Worm (Caenorhabditis elegans) whole organism, late embryonic: ENCODE data around the gene srh-211.

Experiments
- F13H6.1 ChIP-seq: sonication (generic microtip); optimal IDR thresholded peaks from 2 replicates; lab custom pipeline; 2016; ENCODE audit warnings: missing genetic modification characterization, missing compliant biosample characterization
- K02D7.2 ChIP-seq: sonication (generic microtip); optimal IDR thresholded peaks from 2 replicates; lab custom pipeline; 2017; ENCODE audit warnings: mild to moderate bottlenecking, missing genetic modification characterization, missing compliant biosample characterization
- Y22D7AL.16 ChIP-seq: sonication (generic microtip); optimal IDR thresholded peaks from 2 replicates; lab custom pipeline; 2016; ENCODE audit warnings: missing genetic modification characterization, missing compliant biosample characterization
- ceh-14 ChIP-seq: sonication (generic microtip); optimal IDR thresholded peaks from 2 replicates; lab custom pipeline; 2016; ENCODE audit warnings: missing genotype, missing genetic modification characterization, missing compliant biosample characterization
- ceh-22 ChIP-seq: sonication (generic microtip); optimal IDR thresholded peaks from 2 replicates; lab custom pipeline; 2017; ENCODE audit warnings: missing biosample characterization, missing genetic modification characterization
- ceh-24 ChIP-seq: sonication (generic microtip); optimal IDR thresholded peaks from 2 replicates; lab custom pipeline; 2016; ENCODE audit warnings: mild to moderate bottlenecking, missing genetic modification characterization, missing compliant biosample characterization
- ceh-45 ChIP-seq: fragments of 200-800 bp; sonication (Bioruptor generic); IDR thresholded peaks from 2 replicates; pipeline ENCODE4 v1.3.6; 2022; ENCODE audit warnings: missing genetic modification reagents, missing genetic modification characterization, missing compliant biosample characterization
- ceh-48 ChIP-seq: sonication (generic microtip); optimal IDR thresholded peaks from 2 replicates; lab custom pipeline; 2016; ENCODE audit warnings: missing genetic modification characterization, inconsistent platforms, missing compliant biosample characterization
- ceh-6 ChIP-seq: fragments of 200-800 bp; sonication (Bioruptor generic); optimal IDR thresholded peaks from 2 replicates; lab custom pipeline; 2018; ENCODE audit warnings: mild to moderate bottlenecking, missing genetic modification characterization, missing compliant biosample characterization
- ceh-9 ChIP-seq: sonication (generic microtip); optimal IDR thresholded peaks from 2 replicates; lab custom pipeline; 2016; ENCODE audit warnings: mild to moderate bottlenecking, missing genetic modification characterization, inconsistent platforms, missing compliant biosample characterization
- che-1 ChIP-seq: sonication (generic microtip); optimal IDR thresholded peaks from 2 replicates; lab custom pipeline; 2016; ENCODE audit warnings: mild to moderate bottlenecking, missing genetic modification characterization, missing compliant biosample characterization
- dve-1 ChIP-seq: sonication (generic microtip); optimal IDR thresholded peaks from 2 replicates; lab custom pipeline; 2017; ENCODE audit warnings: antibody characterized with exemption, mild to moderate bottlenecking, missing genetic modification characterization, missing compliant biosample characterization
- elt-4 ChIP-seq: sonication (generic microtip); optimal IDR thresholded peaks from 2 replicates; lab custom pipeline; 2016; ENCODE audit warnings: missing genetic modification characterization, missing compliant biosample characterization
- eyg-1 ChIP-seq: sonication (generic microtip); optimal IDR thresholded peaks from 2 replicates; lab custom pipeline; 2016; ENCODE audit warnings: missing genotype, missing genetic modification characterization, missing compliant biosample characterization
- fax-1 ChIP-seq: sonication (generic microtip); optimal IDR thresholded peaks from 2 replicates; lab custom pipeline; 2016; ENCODE audit warnings: missing genotype, missing genetic modification characterization, missing compliant biosample characterization
- fkh-10 ChIP-seq: fragments of 150-350 bp; optimal IDR thresholded peaks from 2 replicates; lab custom pipeline; 2014; ENCODE audit warnings: missing biosample characterization, missing genetic modification reagents, missing genetic modification characterization
- fkh-6 ChIP-seq: sonication (generic microtip); optimal IDR thresholded peaks from 2 replicates; lab custom pipeline; 2016; ENCODE audit warnings: missing genetic modification characterization, missing compliant biosample characterization
- hlh-30 ChIP-seq: sonication (generic microtip); optimal IDR thresholded peaks from 2 replicates; lab custom pipeline; 2017; ENCODE audit warnings: antibody characterized with exemption, missing genetic modification characterization, missing compliant biosample characterization; ENCODE audit not compliant: insufficient read depth
- lim-6 ChIP-seq: sonication (generic microtip); optimal IDR thresholded peaks from 2 replicates; lab custom pipeline; 2016; ENCODE audit warnings: missing genetic modification characterization, missing compliant biosample characterization
- lin-11 ChIP-seq: fragments of 200-800 bp; sonication (Bioruptor generic); optimal IDR thresholded peaks from 2 replicates; lab custom pipeline; 2018; ENCODE audit warnings: mild to moderate bottlenecking, missing genetic modification characterization, missing compliant biosample characterization
- madf-2 ChIP-seq: sonication (generic microtip); optimal IDR thresholded peaks from 2 replicates; lab custom pipeline; 2017; ENCODE audit warnings: missing genetic modification characterization, missing compliant biosample characterization
- nhr-11 ChIP-seq: fragments of 150-350 bp; optimal IDR thresholded peaks from 2 replicates; lab custom pipeline; 2014; ENCODE audit warnings: missing biosample characterization, missing genetic modification characterization
- nhr-232 ChIP-seq: sonication (generic microtip); optimal IDR thresholded peaks from 2 replicates; lab custom pipeline; 2016; ENCODE audit warnings: missing genetic modification characterization, missing compliant biosample characterization
- npax-4 ChIP-seq: sonication (generic microtip); optimal IDR thresholded peaks from 2 replicates; lab custom pipeline; 2016; ENCODE audit warnings: missing genetic modification characterization, missing compliant biosample characterization
- odd-2 ChIP-seq: sonication (generic microtip); optimal IDR thresholded peaks from 2 replicates; lab custom pipeline; 2017; ENCODE audit warnings: antibody characterized with exemption, mild to moderate bottlenecking, missing genetic modification characterization, missing compliant biosample characterization
- pag-3 ChIP-seq: sonication (generic microtip); optimal IDR thresholded peaks from 2 replicates; lab custom pipeline; 2016; ENCODE audit warnings: missing compliant biosample characterization, missing genetic modification characterization, borderline replicate concordance
- pax-1 ChIP-seq: fragments of 150-350 bp; optimal IDR thresholded peaks from 2 replicates; lab custom pipeline; 2014; ENCODE audit warnings: missing biosample characterization, missing genetic modification characterization
- pha-2 ChIP-seq: sonication (generic microtip); optimal IDR thresholded peaks from 2 replicates; lab custom pipeline; 2017; ENCODE audit warnings: mild to moderate bottlenecking, missing genetic modification characterization, missing compliant biosample characterization
- pqm-1 ChIP-seq: sonication (generic microtip); optimal IDR thresholded peaks from 2 replicates; lab custom pipeline; 2016; ENCODE audit warnings: missing genetic modification characterization, missing compliant biosample characterization
- ref-2 ChIP-seq: sonication (generic microtip); optimal IDR thresholded peaks from 2 replicates; lab custom pipeline; 2016; ENCODE audit warnings: missing genetic modification characterization, missing compliant biosample characterization
- sox-2 ChIP-seq: fragments of 200-800 bp; sonication (Bioruptor generic); IDR thresholded peaks from 2 replicates; pipeline ENCODE4 v1.3.6; 2022; ENCODE audit warnings: missing genetic modification reagents, missing genetic modification characterization, missing compliant biosample characterization
- tbx-7 ChIP-seq: sonication (generic microtip); optimal IDR thresholded peaks from 2 replicates; lab custom pipeline; 2016; ENCODE audit warnings: missing genotype, missing genetic modification characterization, missing compliant biosample characterization
- ttx-3 ChIP-seq: sonication (generic microtip); optimal IDR thresholded peaks from 2 replicates; lab custom pipeline; 2016; ENCODE audit warnings: missing genetic modification reagents, missing genetic modification characterization, missing compliant biosample characterization
- unc-3 ChIP-seq, 2 experiments: fragments of 200-800 bp in 1 of 2; sonication (Bioruptor generic) in 1 of 2; sonication (generic microtip) in 1 of 2; conservative IDR thresholded peaks in 1 of 2; optimal IDR thresholded peaks in 1 of 2; 2 replicates each; pipeline versions ENCODE4 v1.3.6 to Lab custom; 2016 to 2022; ENCODE audit warnings: missing compliant biosample characterization in 2 of 2, missing genetic modification characterization in 2 of 2, missing genetic modification reagents in 1 of 2
- unc-42 ChIP-seq: sonication (generic microtip); optimal IDR thresholded peaks from 2 replicates; lab custom pipeline; 2016; ENCODE audit warnings: missing genotype, missing genetic modification characterization, missing compliant biosample characterization
- unc-55 ChIP-seq: sonication (generic microtip); optimal IDR thresholded peaks from 2 replicates; lab custom pipeline; 2017; ENCODE audit warnings: missing biosample characterization, missing genetic modification reagents, missing genetic modification characterization
- unc-86 ChIP-seq: sonication (generic microtip); optimal IDR thresholded peaks from 2 replicates; lab custom pipeline; 2016; ENCODE audit warnings: missing genetic modification characterization, missing compliant biosample characterization
- ztf-16 ChIP-seq: sonication (generic microtip); optimal IDR thresholded peaks from 2 replicates; lab custom pipeline; 2017; ENCODE audit warnings: missing genetic modification characterization, missing compliant biosample characterization

srh-211 gene

ce11 chrV:4122415-4122814 is 41.2 kb upstream of the srh-211 start, which contains the start of gene phat-5:
Gene phat-5 (minus strand): TSS chrV:4122515.
- TF ChIP-seq unc-86 (tag; lab: Kevin White, UChicago) (no peak), eyg-1 (no peak), pha-2 (tag; lab: Kevin White, UChicago) (no peak), ceh-9 (tag; lab: Kevin White, UChicago) (no peak), unc-3 (GFP tag; conservative IDR thresholded peaks at IDR 0.05; lab: Robert Waterston, UW) (no peak), unc-3 (tag; optimal IDR thresholded peaks at IDR 0.05; lab: Kevin White, UChicago) (no peak), madf-2 (no peak), ztf-16 (tag; lab: Kevin White, UChicago) (no peak), sox-2 (GFP tag; lab: Robert Waterston, UW) (no peak), pag-3 (tag; lab: Kevin White, UChicago) (no peak), ceh-14 (no peak), tbx-7 (tag; lab: Kevin White, UChicago) (no peak), ceh-45 (GFP tag; lab: Robert Waterston, UW) (no peak), Y22D7AL.16 (tag; lab: Kevin White, UChicago) (no peak), dve-1 (tag; lab: Kevin White, UChicago) (no peak), unc-55 (GFP tag; lab: Kevin White, UChicago) (no peak)
- TF ChIP-seq, all 69 proteins: peak for 0

- TF ChIP-seq lin-11 (tag; lab: Kevin White, UChicago) (no peak), hlh-30 (tag; lab: Kevin White, UChicago) (no peak), odd-2 (no peak), unc-86 (tag; lab: Kevin White, UChicago) (no peak), pqm-1 (tag; lab: Kevin White, UChicago) (no peak), sox-2 (GFP tag; lab: Robert Waterston, UW) (no peak), unc-42 (no peak), elt-4 (no peak), ceh-48 (tag; lab: Kevin White, UChicago) (no peak), eyg-1 (no peak), F13H6.1 (tag; lab: Kevin White, UChicago) (no peak), nhr-232 (no peak), fkh-10 (GFP tag; lab: Kevin White, UChicago) (no peak), nhr-11 (tag; lab: Kevin White, UChicago) (no peak), npax-4 (tag; lab: Kevin White, UChicago) (no peak)
Observed at ce11 chrV:4120629-4121028, 39.4 kb upstream of the srh-211 start, which contains the start of gene T05B4.10. Gene T05B4.10 (minus strand): TSS chrV:4120729.

- TF ChIP-seq npax-4 (tag; lab: Kevin White, UChicago) (no peak), ceh-22 (tag; lab: Kevin White, UChicago) (no peak), pax-1 (tag; lab: Kevin White, UChicago) (no peak), ceh-6 (GFP tag; lab: Kevin White, UChicago) (no peak), ceh-9 (tag; lab: Kevin White, UChicago) (no peak), ceh-45 (GFP tag; lab: Robert Waterston, UW) (no peak), fkh-6 (tag; lab: Kevin White, UChicago) (no peak), fkh-10 (GFP tag; lab: Kevin White, UChicago) (no peak), fax-1 (tag; lab: Kevin White, UChicago) (no peak), ztf-16 (tag; lab: Kevin White, UChicago) (no peak)
Observed at ce11 chrV:4118332-4118731, 37.1 kb upstream of the srh-211 start, which contains the start of gene T05B4.9. Gene T05B4.9 (minus strand): TSS chrV:4118432.

- TF ChIP-seq ttx-3 (tag; lab: Kevin White, UChicago), result no peak
- no peak for TF ChIP-seq unc-42
- no peak for TF ChIP-seq ceh-24
- no peak for TF ChIP-seq unc-86 (tag; lab: Kevin White, UChicago)
- TF ChIP-seq K02D7.2, result no peak
- TF ChIP-seq lin-11 (tag; lab: Kevin White, UChicago), result no peak
- no peak for TF ChIP-seq fax-1 (tag; lab: Kevin White, UChicago)
- no peak for TF ChIP-seq ref-2 (tag; lab: Kevin White, UChicago)
- no peak for TF ChIP-seq lim-6
- no peak for TF ChIP-seq ceh-48 (tag; lab: Kevin White, UChicago)
- no peak for TF ChIP-seq che-1 (tag; lab: Kevin White, UChicago)
Observed at ce11 chrV:4116071-4116470, 34.9 kb upstream of the srh-211 start, which contains the start of gene T05B4.8. Gene T05B4.8 (minus strand): TSS chrV:4116171.
